Fruit fly (Drosophila melanogaster) whole organism, pupa: ENCODE measurements around the gene msl-3.

ENCODE experiments used
- CG14655 ChIP-seq: fragments of 200-800 bp; sonication (Bioruptor generic); optimal IDR thresholded peaks from 3 replicates; lab custom pipeline; 2017; ENCODE audit warnings: mild to moderate bottlenecking, missing biosample characterization, missing genetic modification reagents, missing genetic modification characterization
- CG34367 ChIP-seq: fragments of 200-800 bp; sonication (Bioruptor generic); optimal IDR thresholded peaks from 2 replicates; lab custom pipeline; 2018; ENCODE audit warnings: missing biosample characterization, mild to moderate bottlenecking, missing genetic modification characterization
- CG8301 ChIP-seq: fragments of 200-800 bp; sonication (Bioruptor generic); optimal IDR thresholded peaks from 2 replicates; lab custom pipeline; 2018; ENCODE audit warnings: missing biosample characterization, mild to moderate bottlenecking, missing genetic modification characterization
- CG9948 ChIP-seq: fragments of 200-800 bp; sonication (Bioruptor generic); optimal IDR thresholded peaks from 2 replicates; lab custom pipeline; 2018; ENCODE audit warnings: missing biosample characterization, mild to moderate bottlenecking, missing genetic modification characterization, moderate library complexity
- gl ChIP-seq: fragments of 200-800 bp; sonication (Bioruptor generic); optimal IDR thresholded peaks from 2 replicates; lab custom pipeline; 2018; ENCODE audit warnings: missing biosample characterization, mild to moderate bottlenecking, missing genetic modification characterization

- peak; percentile 86 for TF ChIP-seq CG9948 (tag; lab: Kevin White, UChicago)
- TF ChIP-seq CG14655 (GFP tag; lab: Kevin White, UChicago): peak; percentile 92
- TF ChIP-seq CG34367 (tag; lab: Kevin White, UChicago): peak; percentile 85
- TF ChIP-seq gl (tag; lab: Kevin White, UChicago): peak; percentile 30
- peak; percentile 88 for TF ChIP-seq CG8301
Observed at dm6 chr3L:7149827-7150226, 24.5 kb upstream of the msl-3 start.
